Worm (Caenorhabditis elegans) whole organism, early embryonic: ENCODE measurements around the gene usip-1.

Experiments used
- B0310.2 ChIP-seq: sonication (generic microtip); optimal IDR thresholded peaks from 2 replicates; lab custom pipeline; 2016; ENCODE audit warnings: mild to moderate bottlenecking, missing genetic modification characterization, missing compliant biosample characterization
- ama-1 ChIP-seq: fragments of 150-350 bp; optimal IDR thresholded peaks from 2 replicates; lab custom pipeline; 2014
- ceh-36 ChIP-seq: sonication (generic microtip); optimal IDR thresholded peaks from 2 replicates; lab custom pipeline; 2016; ENCODE audit warnings: missing genetic modification characterization, inconsistent platforms, missing compliant biosample characterization
- ets-7 ChIP-seq: sonication (generic microtip); optimal IDR thresholded peaks from 2 replicates; lab custom pipeline; 2016; ENCODE audit warnings: missing genotype, missing genetic modification characterization, missing compliant biosample characterization
- flt-1 ChIP-seq: fragments of 200-800 bp; sonication (Bioruptor generic); IDR thresholded peaks from 2 replicates; pipeline ENCODE4 v1.3.6; 2022; ENCODE audit warnings: missing genetic modification characterization, missing compliant biosample characterization
- hmbx-1 ChIP-seq: sonication (generic microtip); optimal IDR thresholded peaks from 2 replicates; lab custom pipeline; 2016; ENCODE audit warnings: mild to moderate bottlenecking, missing genetic modification characterization, missing compliant biosample characterization
- hmg-4 ChIP-seq: fragments of 200-800 bp; sonication (Bioruptor generic); optimal IDR thresholded peaks from 2 replicates; lab custom pipeline; 2018; ENCODE audit warnings: mild to moderate bottlenecking, missing genetic modification characterization, missing compliant biosample characterization
- scrt-1 ChIP-seq: fragments of 200-800 bp; sonication (Bioruptor generic); IDR thresholded peaks from 2 replicates; pipeline ENCODE4 v1.3.6; 2022; ENCODE audit warnings: missing genetic modification characterization, missing compliant biosample characterization
- tbx-11 ChIP-seq: fragments of 200-800 bp; sonication (Bioruptor generic); IDR thresholded peaks from 2 replicates; pipeline ENCODE4 v1.3.6; 2022; ENCODE audit warnings: missing genetic modification characterization, missing compliant biosample characterization
- tra-4 ChIP-seq: sonication (generic microtip); optimal IDR thresholded peaks from 2 replicates; lab custom pipeline; 2017; ENCODE audit warnings: missing genetic modification characterization, missing compliant biosample characterization

DNA sequence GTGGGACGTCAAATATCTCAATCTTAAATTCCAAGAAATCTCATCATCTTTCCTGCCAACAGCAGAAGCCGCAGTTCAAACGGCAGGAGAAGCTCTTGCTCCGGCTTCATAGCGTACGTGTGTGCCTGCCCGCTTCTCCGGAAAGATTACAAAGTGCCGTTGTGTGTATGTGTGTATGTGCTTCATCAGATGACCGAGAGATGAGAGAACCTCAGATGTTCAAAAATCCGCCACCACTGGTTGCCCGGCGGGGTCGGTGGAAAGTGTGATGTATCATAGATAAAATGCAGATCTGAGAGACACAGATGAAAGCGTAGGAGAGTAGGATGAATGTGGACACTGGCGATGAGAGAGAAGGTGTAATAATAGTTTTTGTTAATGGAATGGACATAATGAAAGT is 49.4 kb upstream of the usip-1 start:
- TF ChIP-seq ama-1 (lab: Kevin White, UChicago): no peak
- no peak for TF ChIP-seq hmbx-1 (tag; lab: Kevin White, UChicago)
- TF ChIP-seq ets-7 (tag; lab: Kevin White, UChicago): no peak
- no peak for TF ChIP-seq hmg-4
- TF ChIP-seq B0310.2 (tag; lab: Kevin White, UChicago): no peak
- TF ChIP-seq tbx-11 (GFP tag; lab: Robert Waterston, UW): no peak
- TF ChIP-seq ceh-36: no peak
- TF ChIP-seq tra-4: no peak
- TF ChIP-seq scrt-1 (GFP tag; lab: Robert Waterston, UW): no peak
- no peak for TF ChIP-seq flt-1
